Worm (Caenorhabditis elegans) whole organism, early embryonic: ENCODE measurements around the gene W03H9.2.

Experiments
- F13C5.2 ChIP-seq: sonication (generic microtip); optimal IDR thresholded peaks from 2 replicates; lab custom pipeline; 2017; ENCODE audit warnings: mild to moderate bottlenecking, missing genetic modification characterization, inconsistent platforms, missing compliant biosample characterization
- ama-1 ChIP-seq: fragments of 150-350 bp; optimal IDR thresholded peaks from 2 replicates; lab custom pipeline; 2014
- ceh-13 ChIP-seq: fragments of 200-800 bp; sonication (Bioruptor generic); optimal IDR thresholded peaks from 2 replicates; lab custom pipeline; 2018; ENCODE audit warnings: mild to moderate bottlenecking, missing genetic modification characterization, missing compliant biosample characterization
- ceh-36 ChIP-seq: sonication (generic microtip); optimal IDR thresholded peaks from 2 replicates; lab custom pipeline; 2016; ENCODE audit warnings: missing genetic modification characterization, inconsistent platforms, missing compliant biosample characterization
- ets-7 ChIP-seq: sonication (generic microtip); optimal IDR thresholded peaks from 2 replicates; lab custom pipeline; 2016; ENCODE audit warnings: missing genotype, missing genetic modification characterization, missing compliant biosample characterization
- flt-1 ChIP-seq: fragments of 200-800 bp; sonication (Bioruptor generic); IDR thresholded peaks from 2 replicates; pipeline ENCODE4 v1.3.6; 2022; ENCODE audit warnings: missing genetic modification characterization, missing compliant biosample characterization
- hmbx-1 ChIP-seq: sonication (generic microtip); optimal IDR thresholded peaks from 2 replicates; lab custom pipeline; 2016; ENCODE audit warnings: mild to moderate bottlenecking, missing genetic modification characterization, missing compliant biosample characterization
- hmg-4 ChIP-seq: fragments of 200-800 bp; sonication (Bioruptor generic); optimal IDR thresholded peaks from 2 replicates; lab custom pipeline; 2018; ENCODE audit warnings: mild to moderate bottlenecking, missing genetic modification characterization, missing compliant biosample characterization
- hnd-1 ChIP-seq: sonication (generic microtip); optimal IDR thresholded peaks from 2 replicates; lab custom pipeline; 2016; ENCODE audit warnings: missing genetic modification characterization, missing compliant biosample characterization
- pes-1 ChIP-seq: fragments of 200-800 bp; sonication (Bioruptor generic); IDR thresholded peaks from 2 replicates; pipeline ENCODE4 v1.3.6; 2022; ENCODE audit warnings: missing genetic modification reagents, missing genetic modification characterization, missing compliant biosample characterization
- scrt-1 ChIP-seq: fragments of 200-800 bp; sonication (Bioruptor generic); IDR thresholded peaks from 2 replicates; pipeline ENCODE4 v1.3.6; 2022; ENCODE audit warnings: missing genetic modification characterization, missing compliant biosample characterization
- sea-1 ChIP-seq: fragments of 200-800 bp; sonication (Bioruptor generic); conservative IDR thresholded peaks from 2 replicates; pipeline ENCODE4 v1.3.6; 2022; ENCODE audit warnings: missing genetic modification characterization, missing compliant biosample characterization
- tbx-37 ChIP-seq: fragments of 200-800 bp; sonication (Bioruptor generic); conservative IDR thresholded peaks from 2 replicates; pipeline ENCODE4 v1.3.6; 2022; ENCODE audit warnings: missing genetic modification reagents, missing genetic modification characterization, missing compliant biosample characterization

- TF ChIP-seq F13C5.2 (tag; lab: Kevin White, UChicago), result peak; percentile 86
- peak; percentile 6 for TF ChIP-seq hnd-1 (tag; lab: Kevin White, UChicago)
- no peak for TF ChIP-seq ceh-36 (tag; lab: Kevin White, UChicago)
- TF ChIP-seq hmbx-1, result no peak
- no peak for TF ChIP-seq ama-1 (lab: Kevin White, UChicago)
- TF ChIP-seq scrt-1 (GFP tag; lab: Robert Waterston, UW), result no peak
- no peak for TF ChIP-seq ets-7 (tag; lab: Kevin White, UChicago)
- TF ChIP-seq pes-1, result peak; percentile 76
- peak; percentile 79 for TF ChIP-seq hmg-4 (GFP tag; lab: Kevin White, UChicago)
- TF ChIP-seq flt-1 (GFP tag; lab: Robert Waterston, UW), result peak; percentile 50; the same call in 1 of the 2 replicates
- no peak for TF ChIP-seq ceh-13 (GFP tag; lab: Kevin White, UChicago)
- peak; percentile 69 for TF ChIP-seq tbx-37 (GFP tag; lab: Robert Waterston, UW)
- TF ChIP-seq sea-1, result no peak
These were observed 10.7 kb upstream of the W03H9.2 start, which contains the start of gene Y48B6A.1 for ce11 chrII:14154357-14154756.
